Fruit fly (Drosophila melanogaster) whole organism, pupa: Measurements from ENCODE around the gene Atg12.
A peak's percentile ranks its signal among the peaks of the same experiment; 100 is the strongest.

Experiments
- CG10348 ChIP-seq: fragments of 200-800 bp; sonication (Bioruptor generic); IDR thresholded peaks from 2 replicates; pipeline ENCODE4 v1.3.6; 2022; ENCODE audit warnings: missing biosample characterization, missing genetic modification characterization
- CG12605 ChIP-seq: fragments of 200-800 bp; sonication (Bioruptor generic); IDR thresholded peaks from 2 replicates; pipeline ENCODE4 v1.3.6; 2022; ENCODE audit warnings: missing biosample characterization, missing genetic modification characterization
- CG13204 ChIP-seq: fragments of 200-800 bp; sonication (Bioruptor generic); optimal IDR thresholded peaks from 2 replicates; lab custom pipeline; 2018; ENCODE audit warnings: missing biosample characterization, mild to moderate bottlenecking, missing genetic modification characterization, moderate library complexity
- CG14655 ChIP-seq: fragments of 200-800 bp; sonication (Bioruptor generic); optimal IDR thresholded peaks from 3 replicates; lab custom pipeline; 2017; ENCODE audit warnings: mild to moderate bottlenecking, missing biosample characterization, missing genetic modification reagents, missing genetic modification characterization
- CG15710 ChIP-seq: fragments of 200-800 bp; sonication (Bioruptor generic); optimal IDR thresholded peaks from 2 replicates; lab custom pipeline; 2018; ENCODE audit warnings: missing biosample characterization, mild to moderate bottlenecking, missing genetic modification characterization, moderate library complexity
- CG17806 ChIP-seq: fragments of 200-800 bp; sonication (Bioruptor generic); optimal IDR thresholded peaks from 2 replicates; lab custom pipeline; 2018; ENCODE audit warnings: missing biosample characterization, mild to moderate bottlenecking, missing genetic modification characterization, moderate library complexity
- CG32121 ChIP-seq: fragments of 200-800 bp; sonication (Bioruptor generic); IDR thresholded peaks from 2 replicates; pipeline ENCODE4 v1.3.6; 2022; ENCODE audit warnings: missing biosample characterization, missing genetic modification characterization
- CG34367 ChIP-seq: fragments of 200-800 bp; sonication (Bioruptor generic); optimal IDR thresholded peaks from 2 replicates; lab custom pipeline; 2018; ENCODE audit warnings: missing biosample characterization, mild to moderate bottlenecking, missing genetic modification characterization
- CG4496 ChIP-seq: fragments of 200-800 bp; sonication (Bioruptor generic); IDR thresholded peaks from 3 replicates; pipeline ENCODE4 v1.3.6; 2022; ENCODE audit warnings: missing biosample characterization, missing genetic modification characterization
- CG8159 ChIP-seq: fragments of 200-800 bp; sonication (Bioruptor generic); optimal IDR thresholded peaks from 3 replicates; lab custom pipeline; 2018; ENCODE audit warnings: missing biosample characterization, mild to moderate bottlenecking, missing genetic modification characterization, moderate library complexity
- CG8301 ChIP-seq: fragments of 200-800 bp; sonication (Bioruptor generic); optimal IDR thresholded peaks from 2 replicates; lab custom pipeline; 2018; ENCODE audit warnings: missing biosample characterization, mild to moderate bottlenecking, missing genetic modification characterization
- CG9948 ChIP-seq: fragments of 200-800 bp; sonication (Bioruptor generic); optimal IDR thresholded peaks from 2 replicates; lab custom pipeline; 2018; ENCODE audit warnings: missing biosample characterization, mild to moderate bottlenecking, missing genetic modification characterization, moderate library complexity
- D1 ChIP-seq: fragments of 200-800 bp; sonication (Bioruptor generic); optimal IDR thresholded peaks from 2 replicates; lab custom pipeline; 2018; ENCODE audit warnings: missing biosample characterization, mild to moderate bottlenecking, missing genetic modification characterization, moderate library complexity
- EcR ChIP-seq: fragments of 200-800 bp; sonication (Bioruptor generic); optimal IDR thresholded peaks from 3 replicates; lab custom pipeline; 2019; ENCODE audit warnings: missing biosample characterization, missing genetic modification characterization, mild to moderate bottlenecking, moderate library complexity, missing genetic modification reagents
- Ets98B ChIP-seq: fragments of 200-800 bp; sonication (Bioruptor generic); IDR thresholded peaks from 2 replicates; pipeline ENCODE4 v1.3.6; 2022; ENCODE audit warnings: missing biosample characterization, missing genetic modification characterization
- Pif1A ChIP-seq: fragments of 200-800 bp; sonication (Bioruptor generic); optimal IDR thresholded peaks from 3 replicates; lab custom pipeline; 2016; ENCODE audit warnings: missing biosample characterization, missing genetic modification characterization
- Pif1B ChIP-seq: fragments of 200-800 bp; sonication (Bioruptor generic); optimal IDR thresholded peaks from 3 replicates; lab custom pipeline; 2016; ENCODE audit warnings: missing biosample characterization, missing genetic modification characterization
- Snoo ChIP-seq: fragments of 200-800 bp; sonication (Bioruptor generic); optimal IDR thresholded peaks from 3 replicates; lab custom pipeline; 2017; ENCODE audit warnings: missing biosample characterization, mild to moderate bottlenecking, missing genetic modification characterization, inconsistent platforms
- fd96Ca ChIP-seq: fragments of 200-800 bp; sonication (Bioruptor generic); IDR thresholded peaks from 3 replicates; pipeline ENCODE4 v1.3.6; 2022; ENCODE audit warnings: missing biosample characterization, missing genetic modification characterization
- gl ChIP-seq: fragments of 200-800 bp; sonication (Bioruptor generic); optimal IDR thresholded peaks from 2 replicates; lab custom pipeline; 2018; ENCODE audit warnings: missing biosample characterization, mild to moderate bottlenecking, missing genetic modification characterization
- rn ChIP-seq: fragments of 200-800 bp; sonication (Bioruptor generic); IDR thresholded peaks from 2 replicates; pipeline ENCODE4 v1.3.6; 2022; ENCODE audit warnings: missing biosample characterization, missing genetic modification characterization

Gene Atg12

DNA sequence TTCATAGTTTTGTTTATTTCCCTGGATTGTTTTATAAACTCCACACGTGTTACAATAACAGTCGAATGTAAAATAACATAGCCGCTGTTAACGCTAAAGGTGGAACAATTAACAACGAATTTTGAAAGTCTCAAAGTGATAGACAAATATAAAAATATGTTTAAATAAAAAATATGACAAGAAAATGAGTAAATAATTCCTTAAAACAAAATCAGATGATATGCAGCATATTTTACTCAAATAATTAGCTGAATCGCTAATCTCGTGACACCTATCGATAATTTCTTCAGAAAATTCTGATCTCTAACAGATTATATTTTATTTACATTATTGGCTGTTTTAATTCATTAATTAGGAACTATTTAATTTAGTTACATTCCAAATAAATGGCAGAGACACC, at the start of gene Atg12, which contains the start of gene CG5645:
Gene Atg12 (plus strand): TSS at position 338 of the 400 bp plus-strand sequence.
Gene CG5645 (minus strand): TSS at position 77 of the 400 bp plus-strand sequence.
- TF ChIP-seq CG10348 (no peak), CG17806 (tag; lab: Kevin White, UChicago) (peak; percentile 58), Snoo (no peak), CG9948 (tag; lab: Kevin White, UChicago) (peak; percentile 8), CG8301 (tag; lab: Kevin White, UChicago) (no peak), CG12605 (no peak), Pif1B (GFP tag; lab: Kevin White, UChicago) (no peak), CG4496 (GFP tag; lab: Robert Waterston, UW) (peak; percentile 75), gl (tag; lab: Kevin White, UChicago) (no peak), CG13204 (GFP tag; lab: Kevin White, UChicago) (no peak), Pif1A (no peak), Ets98B (GFP tag; lab: Robert Waterston, UW) (peak; percentile 44; the same call in 1 of the 2 replicates), fd96Ca (GFP tag; lab: Robert Waterston, UW) (no peak), EcR (GFP tag; lab: Kevin White, UChicago) (no peak), CG15710 (peak; percentile 51), CG8159 (tag; lab: Kevin White, UChicago) (peak; percentile 66), rn (GFP tag; lab: Robert Waterston, UW) (no peak; the same call in 1 of the 2 replicates), CG14655 (GFP tag; lab: Kevin White, UChicago) (peak; percentile 42), CG34367 (no peak), D1 (no peak), CG32121 (GFP tag; lab: Robert Waterston, UW) (peak; percentile 48; the same call in 1 of the 2 replicates)

dm6 chr3L:12088326-12088725, 48.4 kb upstream of the Atg12 start, which contains the start of gene CG17154:
TSS of gene CG17154 (plus strand) at chr3L:12088626.
- TF ChIP-seq EcR (GFP tag; lab: Kevin White, UChicago) (no peak), CG10348 (no peak), gl (tag; lab: Kevin White, UChicago) (no peak), fd96Ca (GFP tag; lab: Robert Waterston, UW) (no peak), CG9948 (tag; lab: Kevin White, UChicago) (no peak), CG17806 (tag; lab: Kevin White, UChicago) (no peak), rn (GFP tag; lab: Robert Waterston, UW) (no peak)

DNA sequence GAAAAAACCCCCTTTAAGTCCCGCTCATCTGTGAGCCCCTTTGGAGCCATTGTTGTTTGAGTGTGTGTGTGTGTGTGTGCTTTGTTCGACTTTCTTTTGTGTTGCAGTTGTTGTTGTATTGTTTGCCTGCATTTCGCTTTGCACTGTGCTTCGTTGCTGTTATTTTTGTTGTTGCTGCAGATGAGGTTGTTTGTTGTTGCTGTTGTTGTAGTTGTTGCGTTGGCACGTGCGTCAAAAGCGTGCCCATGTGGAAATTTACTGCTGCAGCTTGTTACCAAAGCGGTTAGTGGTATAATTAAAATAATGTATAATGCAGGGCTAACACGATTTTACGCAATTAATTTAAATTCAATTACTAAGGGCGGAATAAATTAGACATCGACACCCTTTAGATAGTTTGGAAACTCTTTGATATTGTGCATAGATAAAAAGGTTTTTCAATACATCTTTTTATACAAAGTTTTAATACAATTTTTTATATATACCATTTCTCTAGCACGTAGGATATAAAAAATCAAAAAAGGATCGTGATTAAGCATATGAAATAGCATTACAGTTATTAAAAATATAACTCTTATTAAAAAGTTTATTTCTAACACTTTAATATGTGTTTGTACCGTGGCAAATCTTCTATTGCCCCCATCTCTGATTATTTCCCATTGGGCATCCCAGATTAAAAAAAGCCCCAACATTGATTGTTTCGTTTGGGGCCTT, 46.4 kb upstream of the Atg12 start:
- TF ChIP-seq D1 = peak; percentile 4
- TF ChIP-seq CG34367 = no peak
- TF ChIP-seq CG8301 (tag; lab: Kevin White, UChicago) = peak; percentile 18
- TF ChIP-seq Pif1A = peak; percentile 40
- TF ChIP-seq CG4496 (GFP tag; lab: Robert Waterston, UW) = peak; percentile 72; the same call in 2 of the 3 replicates
- TF ChIP-seq rn (GFP tag; lab: Robert Waterston, UW) = no peak
- TF ChIP-seq CG13204 (GFP tag; lab: Kevin White, UChicago) = no peak
- peak; percentile 67 for TF ChIP-seq Snoo
- no peak for TF ChIP-seq CG17806 (tag; lab: Kevin White, UChicago)
- peak; percentile 2 for TF ChIP-seq CG15710
- peak; percentile 39 for TF ChIP-seq Pif1B (GFP tag; lab: Kevin White, UChicago)
- TF ChIP-seq CG10348 = no peak
- peak; percentile 9 for TF ChIP-seq gl (tag; lab: Kevin White, UChicago)
- no peak for TF ChIP-seq fd96Ca (GFP tag; lab: Robert Waterston, UW)
- TF ChIP-seq CG8159 (tag; lab: Kevin White, UChicago) = peak; percentile 24
- no peak for TF ChIP-seq CG9948 (tag; lab: Kevin White, UChicago)
- 0 out of 2 replicates have a peak, but pooled peaks have one; percentile 28 for TF ChIP-seq CG12605
- peak; percentile 43 for TF ChIP-seq CG14655 (GFP tag; lab: Kevin White, UChicago)
- TF ChIP-seq CG32121 (GFP tag; lab: Robert Waterston, UW) = peak; percentile 19; the same call in 1 of the 2 replicates
- TF ChIP-seq Ets98B (GFP tag; lab: Robert Waterston, UW) = no peak
- peak; percentile 71 for TF ChIP-seq EcR (GFP tag; lab: Kevin White, UChicago)

dm6 chr3L:12090898-12091685, 45.7 kb upstream of the Atg12 start:
- TF ChIP-seq CG8159 (tag; lab: Kevin White, UChicago) (peak; percentile 24), CG4496 (GFP tag; lab: Robert Waterston, UW) (peak; percentile 74), Ets98B (GFP tag; lab: Robert Waterston, UW) (0 out of 2 replicates have a peak, but pooled peaks have one; percentile 44), Pif1B (GFP tag; lab: Kevin White, UChicago) (peak; percentile 3), fd96Ca (GFP tag; lab: Robert Waterston, UW) (no peak), EcR (GFP tag; lab: Kevin White, UChicago) (no peak), CG34367 (no peak), CG32121 (GFP tag; lab: Robert Waterston, UW) (peak; percentile 44; the same call in 1 of the 2 replicates), CG10348 (0 out of 2 replicates have a peak, but pooled peaks have one; percentile 18)

dm6 chr3L:12092860-12093359, 43.9 kb upstream of the Atg12 start:
- TF ChIP-seq CG8159 (tag; lab: Kevin White, UChicago) = no peak
- 0 out of 3 replicates have a peak, but pooled peaks have one; percentile 23 for TF ChIP-seq CG4496 (GFP tag; lab: Robert Waterston, UW)
- peak; percentile 13 for TF ChIP-seq EcR (GFP tag; lab: Kevin White, UChicago)
